Worm (Caenorhabditis elegans): ENCODE measurements around the gene F20D6.8.

ce11 chrV:8178279-8178678 lies 10.2 kb upstream of the F20D6.8 start:
- TF ChIP-seq unc-62 (GFP tag; optimal IDR thresholded peaks at IDR 0.05): no peak
- TF ChIP-seq hmg-11 (tag; optimal IDR thresholded peaks at IDR 0.05): no peak
- no peak for TF ChIP-seq lin-15B (tag; optimal IDR thresholded peaks at IDR 0.05)
- TF ChIP-seq nhr-237 (tag; optimal IDR thresholded peaks at IDR 0.05): no peak
- no peak for TF ChIP-seq skn-1 (tag; optimal IDR thresholded peaks at IDR 0.05)
- no peak for TF ChIP-seq zag-1 (tag; optimal IDR thresholded peaks at IDR 0.05)
- no peak for TF ChIP-seq eor-1 (tag; optimal IDR thresholded peaks at IDR 0.05)
- no peak for TF ChIP-seq ama-1 (optimal IDR thresholded peaks at IDR 0.05)
- TF ChIP-seq nhr-25 (tag; optimal IDR thresholded peaks at IDR 0.05): no peak
- no peak for TF ChIP-seq nhr-28 (tag; optimal IDR thresholded peaks at IDR 0.05)
- no peak for TF ChIP-seq ztf-11 (tag; optimal IDR thresholded peaks at IDR 0.05)
- no peak for TF ChIP-seq nhr-12 (tag; optimal IDR thresholded peaks at IDR 0.05)
